Fruit fly (Drosophila melanogaster) whole organism, embryonic: Measurements from ENCODE around the gene CG9839.

Experiments
- CG10147 ChIP-seq: fragments of 200-800 bp; sonication (Bioruptor generic); optimal IDR thresholded peaks from 2 replicates; lab custom pipeline; 2019; ENCODE audit warnings: missing biosample characterization, mild to moderate bottlenecking, missing genetic modification characterization, moderate library complexity
- CG10654 ChIP-seq: fragments of 200-800 bp; sonication (Bioruptor generic); optimal IDR thresholded peaks from 2 replicates; lab custom pipeline; 2016; ENCODE audit warnings: missing biosample characterization, missing genetic modification characterization
- CG15269 ChIP-seq: fragments of 200-800 bp; sonication (Bioruptor generic); optimal IDR thresholded peaks from 2 replicates; lab custom pipeline; 2018; ENCODE audit warnings: missing biosample characterization, mild to moderate bottlenecking, missing genetic modification characterization, moderate library complexity
- CG1647 ChIP-seq: fragments of 200-800 bp; sonication (Bioruptor generic); optimal IDR thresholded peaks from 3 replicates; lab custom pipeline; 2016; ENCODE audit warnings: missing biosample characterization, missing genetic modification characterization
- CG16779 ChIP-seq: fragments of 200-800 bp; sonication (Bioruptor generic); IDR thresholded peaks from 2 replicates; pipeline ENCODE4 v1.3.6; 2022; ENCODE audit warnings: missing biosample characterization, missing genetic modification characterization
- CG16815 ChIP-seq: fragments of 200-800 bp; sonication (Bioruptor generic); optimal IDR thresholded peaks from 3 replicates; lab custom pipeline; 2017; ENCODE audit warnings: missing biosample characterization, mild to moderate bottlenecking, missing genetic modification characterization
- CG18764 ChIP-seq: fragments of 200-800 bp; sonication (Bioruptor generic); optimal IDR thresholded peaks from 3 replicates; lab custom pipeline; 2016; ENCODE audit warnings: missing biosample characterization, missing genetic modification characterization
- CG2120 ChIP-seq: fragments of 200-800 bp; sonication (Bioruptor generic); optimal IDR thresholded peaks from 3 replicates; lab custom pipeline; 2016; ENCODE audit warnings: missing biosample characterization, missing genetic modification characterization
- CG33557 ChIP-seq: fragments of 200-800 bp; sonication (Bioruptor generic); optimal IDR thresholded peaks from 2 replicates; lab custom pipeline; 2019; ENCODE audit warnings: missing biosample characterization, mild to moderate bottlenecking, missing genetic modification characterization, moderate library complexity
- CG3407 ChIP-seq: fragments of 200-800 bp; sonication (Bioruptor generic); optimal IDR thresholded peaks from 2 replicates; lab custom pipeline; 2018; ENCODE audit warnings: missing biosample characterization, mild to moderate bottlenecking, missing genetic modification characterization
- CG34422 ChIP-seq: fragments of 200-800 bp; sonication (Bioruptor generic); IDR thresholded peaks from 3 replicates; pipeline ENCODE4 v1.3.6; 2022; ENCODE audit warnings: missing biosample characterization, missing genetic modification characterization
- CG4730 ChIP-seq: fragments of 200-800 bp; sonication (Bioruptor generic); IDR thresholded peaks from 2 replicates; pipeline ENCODE4 v1.3.6; 2022; ENCODE audit warnings: missing biosample characterization, missing genetic modification characterization
- CG6272 ChIP-seq: fragments of 200-800 bp; sonication (Bioruptor generic); IDR thresholded peaks from 2 replicates; pipeline ENCODE4 v1.3.6; 2022; ENCODE audit warnings: missing biosample characterization, missing genetic modification characterization
- CG7963 ChIP-seq: fragments of 200-800 bp; sonication (Bioruptor generic); IDR thresholded peaks from 3 replicates; pipeline ENCODE4 v1.3.6; 2022; ENCODE audit warnings: missing biosample characterization, missing genetic modification characterization; ENCODE audit not compliant: partially characterized antibody
- CG9437 ChIP-seq: fragments of 200-800 bp; sonication (Bioruptor generic); optimal IDR thresholded peaks from 2 replicates; lab custom pipeline; 2018; ENCODE audit warnings: missing biosample characterization, mild to moderate bottlenecking, missing genetic modification characterization
- Dip3 ChIP-seq: fragments of 200-800 bp; sonication (Bioruptor generic); optimal IDR thresholded peaks from 3 replicates; lab custom pipeline; 2016; ENCODE audit warnings: missing biosample characterization, missing genetic modification characterization
- Doc2 ChIP-seq: fragments of 200-800 bp; sonication (Bioruptor generic); IDR thresholded peaks from 2 replicates; pipeline ENCODE4 v1.3.6; 2022; ENCODE audit warnings: missing biosample characterization, missing genetic modification characterization
- Dp ChIP-seq: fragments of 200-800 bp; sonication (Bioruptor generic); optimal IDR thresholded peaks from 2 replicates; lab custom pipeline; 2018; ENCODE audit warnings: missing biosample characterization, mild to moderate bottlenecking, missing genetic modification characterization, moderate library complexity
- H2.0 ChIP-seq: fragments of 200-800 bp; sonication (Bioruptor generic); IDR thresholded peaks from 2 replicates; pipeline ENCODE4 v1.3.6; 2022; ENCODE audit warnings: missing biosample characterization, missing genetic modification characterization
- HLH4C ChIP-seq: fragments of 200-800 bp; sonication (Bioruptor generic); IDR thresholded peaks from 3 replicates; pipeline ENCODE4 v1.3.6; 2022; ENCODE audit warnings: missing biosample characterization, missing genetic modification characterization; ENCODE audit not compliant: partially characterized antibody
- HLH54F ChIP-seq: fragments of 200-800 bp; sonication (Bioruptor generic); optimal IDR thresholded peaks from 3 replicates; lab custom pipeline; 2016; ENCODE audit warnings: missing biosample characterization, missing genetic modification characterization
- MTF-1 ChIP-seq: fragments of 200-800 bp; sonication (Bioruptor generic); optimal IDR thresholded peaks from 2 replicates; lab custom pipeline; 2018; ENCODE audit warnings: missing biosample characterization, mild to moderate bottlenecking, missing genetic modification characterization, borderline replicate concordance
- Opbp ChIP-seq: fragments of 200-800 bp; sonication (Bioruptor generic); IDR thresholded peaks from 3 replicates; pipeline ENCODE4 v1.3.6; 2022; ENCODE audit warnings: missing biosample characterization, missing genetic modification characterization; ENCODE audit not compliant: partially characterized antibody
- PHDP ChIP-seq: fragments of 200-800 bp; sonication (Bioruptor generic); optimal IDR thresholded peaks from 3 replicates; lab custom pipeline; 2018; ENCODE audit warnings: missing biosample characterization, mild to moderate bottlenecking, missing genetic modification characterization, moderate library complexity
- Rx ChIP-seq: fragments of 200-800 bp; sonication (Bioruptor generic); IDR thresholded peaks from 2 replicates; pipeline ENCODE4 v1.3.6; 2022; ENCODE audit warnings: missing biosample characterization, missing genetic modification characterization
- ac ChIP-seq: fragments of 200-800 bp; sonication (Bioruptor generic); optimal IDR thresholded peaks from 3 replicates; lab custom pipeline; 2017; ENCODE audit warnings: missing biosample characterization, mild to moderate bottlenecking, missing genetic modification characterization
- aop ChIP-seq: fragments of 200-800 bp; sonication (Bioruptor generic); IDR thresholded peaks from 2 replicates; pipeline ENCODE4 v1.3.6; 2022; ENCODE audit warnings: missing biosample characterization, missing genetic modification characterization
- ap ChIP-seq: fragments of 200-800 bp; sonication (Bioruptor generic); IDR thresholded peaks from 2 replicates; pipeline ENCODE4 v1.3.6; 2022; ENCODE audit warnings: missing biosample characterization, missing genetic modification characterization
- chinmo ChIP-seq: fragments of 200-800 bp; sonication (Bioruptor generic); IDR thresholded peaks from 4 replicates; pipeline ENCODE4 v1.3.6; 2022; ENCODE audit warnings: missing biosample characterization, missing genetic modification characterization; ENCODE audit not compliant: partially characterized antibody
- crol ChIP-seq: fragments of 200-800 bp; sonication (Bioruptor generic); IDR thresholded peaks from 2 replicates; pipeline ENCODE4 v1.3.6; 2022; ENCODE audit warnings: missing biosample characterization, missing genetic modification characterization
- dm ChIP-seq: fragments of 200-800 bp; sonication (Bioruptor generic); optimal IDR thresholded peaks from 3 replicates; lab custom pipeline; 2016; ENCODE audit warnings: missing biosample characterization, missing genetic modification characterization
- dysf ChIP-seq: fragments of 200-800 bp; sonication (Bioruptor generic); IDR thresholded peaks from 3 replicates; pipeline ENCODE4 v1.3.6; 2022; ENCODE audit warnings: missing biosample characterization, missing genetic modification characterization
- esg ChIP-seq: fragments of 200-800 bp; sonication (Bioruptor generic); conservative IDR thresholded peaks from 2 replicates; pipeline ENCODE4 v1.3.6; 2022; ENCODE audit warnings: missing biosample characterization, missing genetic modification characterization
- gcm2 ChIP-seq: fragments of 200-800 bp; sonication (Bioruptor generic); optimal IDR thresholded peaks from 2 replicates; lab custom pipeline; 2016; ENCODE audit warnings: missing biosample characterization, missing genetic modification characterization
- hth ChIP-seq: fragments of >200 bp; optimal IDR thresholded peaks from 2 replicates; lab custom pipeline; 2017; ENCODE audit warnings: inconsistent platforms
- jing ChIP-seq: fragments of 200-800 bp; sonication (Bioruptor generic); optimal IDR thresholded peaks from 2 replicates; lab custom pipeline; 2018; ENCODE audit warnings: missing biosample characterization, mild to moderate bottlenecking, missing genetic modification characterization
- jumu ChIP-seq: fragments of 200-800 bp; sonication (Bioruptor generic); optimal IDR thresholded peaks from 3 replicates; lab custom pipeline; 2016; ENCODE audit warnings: missing biosample characterization, missing genetic modification characterization
- ken ChIP-seq: fragments of 200-800 bp; sonication (Bioruptor generic); IDR thresholded peaks from 3 replicates; pipeline ENCODE4 v1.3.6; 2022; ENCODE audit warnings: missing biosample characterization, missing genetic modification characterization
- klu ChIP-seq: fragments of 200-800 bp; sonication (Bioruptor generic); IDR thresholded peaks from 2 replicates; pipeline ENCODE4 v1.3.6; 2022; ENCODE audit warnings: missing biosample characterization, missing genetic modification characterization
- maf-S ChIP-seq: fragments of 200-800 bp; sonication (Bioruptor generic); optimal IDR thresholded peaks from 2 replicates; lab custom pipeline; 2016; ENCODE audit warnings: missing biosample characterization, missing genetic modification characterization
- odd ChIP-seq: fragments of 200-800 bp; sonication (Bioruptor generic); optimal IDR thresholded peaks from 2 replicates; lab custom pipeline; 2017; ENCODE audit warnings: missing biosample characterization, mild to moderate bottlenecking, missing genetic modification characterization
- ranshi ChIP-seq: fragments of 200-800 bp; sonication (Bioruptor generic); IDR thresholded peaks from 2 replicates; pipeline ENCODE4 v1.3.6; 2022; ENCODE audit warnings: missing biosample characterization, missing genetic modification characterization
- sens ChIP-seq: fragments of 200-800 bp; sonication (Bioruptor generic); peaks from one replicate; lab custom pipeline; 2016; ENCODE audit warnings: missing biosample characterization, missing genetic modification characterization
- sens-2 ChIP-seq: fragments of 200-800 bp; sonication (Bioruptor generic); IDR thresholded peaks from 2 replicates; pipeline ENCODE4 v1.3.6; 2022; ENCODE audit warnings: missing biosample characterization, missing genetic modification characterization
- sna ChIP-seq: fragments of 200-800 bp; sonication (Bioruptor generic); IDR thresholded peaks from 2 replicates; pipeline ENCODE4 v1.3.6; 2022; ENCODE audit warnings: missing biosample characterization, missing genetic modification characterization; ENCODE audit not compliant: partially characterized antibody
- tna ChIP-seq: fragments of 200-800 bp; sonication (Bioruptor generic); IDR thresholded peaks from 2 replicates; pipeline ENCODE4 v1.3.6; 2022; ENCODE audit warnings: missing biosample characterization, missing genetic modification characterization; ENCODE audit not compliant: partially characterized antibody
- trh ChIP-seq: fragments of 200-800 bp; sonication (Bioruptor generic); optimal IDR thresholded peaks from 2 replicates; lab custom pipeline; 2016; ENCODE audit warnings: missing biosample characterization, missing genetic modification characterization
- twi ChIP-seq: fragments of 200-800 bp; optimal IDR thresholded peaks from 2 replicates; lab custom pipeline; 2019; ENCODE audit warnings: missing biosample characterization, mild to moderate bottlenecking, missing genetic modification characterization, moderate library complexity
- usp ChIP-seq: fragments of >200 bp; optimal IDR thresholded peaks from 2 replicates; lab custom pipeline; 2017; ENCODE audit warnings: missing biosample characterization, missing genetic modification characterization
- z ChIP-seq: fragments of 200-800 bp; sonication (Bioruptor generic); IDR thresholded peaks from 3 replicates; pipeline ENCODE4 v1.3.6; 2022; ENCODE audit warnings: missing biosample characterization, missing genetic modification characterization
- zfh1 ChIP-seq: fragments of 200-800 bp; sonication (Bioruptor generic); IDR thresholded peaks from 3 replicates; pipeline ENCODE4 v1.3.6; 2022; ENCODE audit warnings: missing biosample characterization, missing genetic modification characterization

The CG9839 gene

DNA sequence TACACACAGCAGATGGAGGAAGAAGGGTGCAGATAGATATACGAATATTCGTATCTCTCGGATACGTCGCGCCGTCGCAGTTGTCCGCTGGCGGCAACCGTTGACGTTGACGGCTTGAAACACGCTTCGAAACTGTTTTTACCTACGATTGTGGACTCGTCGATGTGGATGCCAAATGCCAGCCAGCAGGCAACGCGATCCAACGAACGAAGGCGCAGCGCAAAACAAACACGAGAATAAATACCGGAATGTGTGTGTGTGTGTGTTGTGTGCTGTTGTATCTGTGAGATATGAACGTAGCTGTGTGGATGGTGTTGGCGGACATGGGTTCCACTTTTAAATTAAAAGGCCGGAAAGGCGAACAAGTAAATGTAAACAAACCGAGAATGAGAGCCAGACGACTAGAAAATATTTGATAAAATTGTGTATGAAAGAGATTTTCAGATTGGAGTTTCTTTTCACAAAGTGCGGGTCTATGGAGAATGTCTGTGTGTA lies 40.6 kb upstream of the CG9839 start (continued):
- peak; percentile 33 for TF ChIP-seq gcm2 (GFP tag; lab: Kevin White, UChicago)
- TF ChIP-seq sens (GFP tag; lab: Kevin White, UChicago) = peak; percentile 90
- TF ChIP-seq crol = peak; percentile 32; the same call in 1 of the 2 replicates
- TF ChIP-seq CG33557 (GFP tag; lab: Kevin White, UChicago) = peak; percentile 50
- TF ChIP-seq z = peak; percentile 75; the same call in 2 of the 3 replicates
- peak; percentile 66; the same call in 1 of the 3 replicates for TF ChIP-seq CG34422 (GFP tag; lab: Robert Waterston, UW)
- 0 out of 3 replicates have a peak, but pooled peaks have one; percentile 16 for TF ChIP-seq HLH4C (GFP tag; lab: Robert Waterston, UW)
- TF ChIP-seq HLH54F (GFP tag; lab: Kevin White, UChicago) = peak; percentile 10
- no peak for TF ChIP-seq Doc2 (GFP tag; lab: Robert Waterston, UW)
- peak; percentile 66; the same call in 1 of the 2 replicates for TF ChIP-seq CG16779 (GFP tag; lab: Robert Waterston, UW)
- peak; percentile 62 for TF ChIP-seq MTF-1 (GFP tag; lab: Kevin White, UChicago)
- TF ChIP-seq CG9437 = peak; percentile 50
- peak; percentile 45 for TF ChIP-seq CG3407 (GFP tag; lab: Kevin White, UChicago)
- peak; percentile 45 for TF ChIP-seq CG18764 (GFP tag; lab: Kevin White, UChicago)
- TF ChIP-seq ranshi (GFP tag; lab: Robert Waterston, UW) = peak; percentile 48; the same call in 1 of the 2 replicates
- TF ChIP-seq CG1647 (GFP tag; lab: Kevin White, UChicago) = peak; percentile 41
- TF ChIP-seq klu = no peak
- TF ChIP-seq ac = peak; percentile 12
- TF ChIP-seq H2.0 (GFP tag; lab: Robert Waterston, UW) = 0 out of 2 replicates have a peak, but pooled peaks have one; percentile 13
- no peak for TF ChIP-seq CG4730 (GFP tag; lab: Robert Waterston, UW)
- no peak for TF ChIP-seq ap (GFP tag; lab: Robert Waterston, UW)
- no peak for TF ChIP-seq CG16815 (GFP tag; lab: Kevin White, UChicago)
- TF ChIP-seq usp (GFP tag; lab: Kevin White, UChicago) = no peak
- TF ChIP-seq CG10147 (GFP tag; lab: Kevin White, UChicago) = peak; percentile 73
- TF ChIP-seq zfh1 (GFP tag; lab: Robert Waterston, UW) = peak; percentile 55; the same call in 2 of the 3 replicates
- TF ChIP-seq maf-S (GFP tag; lab: Kevin White, UChicago) = peak; percentile 59
- peak; percentile 75 for TF ChIP-seq odd
- peak; percentile 48 for TF ChIP-seq twi (tag; lab: Kevin White, UChicago)
- TF ChIP-seq Rx = no peak
- TF ChIP-seq Dp (GFP tag; lab: Kevin White, UChicago) = peak; percentile 10
- no peak for TF ChIP-seq CG7963
- peak; percentile 52 for TF ChIP-seq CG2120 (GFP tag; lab: Kevin White, UChicago)
- TF ChIP-seq jing (GFP tag; lab: Kevin White, UChicago) = no peak
- peak; percentile 69 for TF ChIP-seq Opbp (GFP tag; lab: Robert Waterston, UW)
- TF ChIP-seq CG6272 (GFP tag; lab: Robert Waterston, UW) = no peak
- peak; percentile 32 for TF ChIP-seq jumu (GFP tag; lab: Kevin White, UChicago)
- no peak for TF ChIP-seq ken (GFP tag; lab: Robert Waterston, UW)
- peak; percentile 95 for TF ChIP-seq chinmo
- no peak for TF ChIP-seq sens-2 (GFP tag; lab: Robert Waterston, UW)
- no peak for TF ChIP-seq esg (GFP tag; lab: Robert Waterston, UW)
- peak; percentile 51 for TF ChIP-seq PHDP (tag; lab: Kevin White, UChicago)
- TF ChIP-seq CG10654 = no peak
- TF ChIP-seq aop (GFP tag; lab: Robert Waterston, UW) = 0 out of 2 replicates have a peak, but pooled peaks have one; percentile 43
- no peak for TF ChIP-seq Dip3 (GFP tag; lab: Kevin White, UChicago)
- peak; percentile 34 for TF ChIP-seq dm (GFP tag; lab: Kevin White, UChicago)
- peak; percentile 58 for TF ChIP-seq CG15269
- TF ChIP-seq hth = no peak
- peak; percentile 47; the same call in 1 of the 2 replicates for TF ChIP-seq sna (GFP tag; lab: Robert Waterston, UW)
- TF ChIP-seq tna (GFP tag; lab: Robert Waterston, UW) = peak; percentile 55; the same call in 1 of the 2 replicates
- TF ChIP-seq dysf = no peak; the same call in 2 of the 3 replicates
- TF ChIP-seq trh = peak; percentile 10
